Fruit fly (Drosophila melanogaster) whole organism, prepupa: Measurements from ENCODE around the gene CG7149.
"Not testable (repeated sequence)": the region's sequence is repeated elsewhere in the genome, so short reads cannot be mapped to it uniquely, and the experiment has no call there.

Experiments used
- CG10631 ChIP-seq: fragments of 200-800 bp; sonication (Bioruptor generic); optimal IDR thresholded peaks from 2 replicates; lab custom pipeline; 2016; ENCODE audit warnings: missing biosample characterization, missing genetic modification characterization
- CG10669 ChIP-seq: fragments of 200-800 bp; sonication (Bioruptor generic); optimal IDR thresholded peaks from 3 replicates; lab custom pipeline; 2018; ENCODE audit warnings: missing biosample characterization, mild to moderate bottlenecking, missing genetic modification characterization, moderate library complexity
- CG11902 ChIP-seq: fragments of 200-800 bp; sonication (Bioruptor generic); optimal IDR thresholded peaks from 3 replicates; lab custom pipeline; 2016; ENCODE audit warnings: missing biosample characterization, missing genetic modification characterization
- CG15336 ChIP-seq: fragments of 200-800 bp; sonication (Bioruptor generic); IDR thresholded peaks from 2 replicates; pipeline ENCODE4 v1.3.6; 2022; ENCODE audit warnings: missing biosample characterization, missing genetic modification characterization
- CG31627 ChIP-seq: fragments of 200-800 bp; sonication (Bioruptor generic); optimal IDR thresholded peaks from 3 replicates; lab custom pipeline; 2016; ENCODE audit warnings: missing biosample characterization, missing genetic modification characterization
- CG3919 ChIP-seq: fragments of 200-800 bp; sonication (Bioruptor generic); optimal IDR thresholded peaks from 3 replicates; lab custom pipeline; 2016; ENCODE audit warnings: missing biosample characterization, missing genetic modification characterization
- CG6792 ChIP-seq: fragments of 200-800 bp; sonication (Bioruptor generic); optimal IDR thresholded peaks from 3 replicates; lab custom pipeline; 2016; ENCODE audit warnings: missing biosample characterization, missing genetic modification characterization
- CG8319 ChIP-seq: fragments of 200-800 bp; sonication (Bioruptor generic); optimal IDR thresholded peaks from 3 replicates; lab custom pipeline; 2016; ENCODE audit warnings: missing biosample characterization, missing genetic modification characterization
- Lpt ChIP-seq: fragments of 200-800 bp; sonication (Bioruptor generic); optimal IDR thresholded peaks from 3 replicates; lab custom pipeline; 2016; ENCODE audit warnings: missing biosample characterization, missing genetic modification characterization
- Smox ChIP-seq: fragments of 200-800 bp; sonication (Bioruptor generic); optimal IDR thresholded peaks from 3 replicates; lab custom pipeline; 2016; ENCODE audit warnings: missing biosample characterization, missing genetic modification characterization
- Sox14 ChIP-seq: fragments of 200-800 bp; sonication (Bioruptor generic); optimal IDR thresholded peaks from 3 replicates; lab custom pipeline; 2016; ENCODE audit warnings: missing biosample characterization, missing genetic modification characterization
- Sox15 ChIP-seq: fragments of 200-800 bp; sonication (Bioruptor generic); optimal IDR thresholded peaks from 3 replicates; lab custom pipeline; 2016; ENCODE audit warnings: missing biosample characterization, missing genetic modification characterization
- salr ChIP-seq, 2 experiments: fragments of 200-800 bp; sonication (Bioruptor generic); optimal IDR thresholded peaks; 3 replicates each; lab custom pipeline; 2016 to 2018; ENCODE audit warnings: missing biosample characterization in 2 of 2, missing genetic modification characterization in 2 of 2, mild to moderate bottlenecking in 1 of 2
- vri ChIP-seq: fragments of 200-800 bp; sonication (Bioruptor generic); optimal IDR thresholded peaks from 3 replicates; lab custom pipeline; 2016; ENCODE audit warnings: missing biosample characterization, mild to moderate bottlenecking, missing genetic modification characterization

The CG7149 gene

DNA sequence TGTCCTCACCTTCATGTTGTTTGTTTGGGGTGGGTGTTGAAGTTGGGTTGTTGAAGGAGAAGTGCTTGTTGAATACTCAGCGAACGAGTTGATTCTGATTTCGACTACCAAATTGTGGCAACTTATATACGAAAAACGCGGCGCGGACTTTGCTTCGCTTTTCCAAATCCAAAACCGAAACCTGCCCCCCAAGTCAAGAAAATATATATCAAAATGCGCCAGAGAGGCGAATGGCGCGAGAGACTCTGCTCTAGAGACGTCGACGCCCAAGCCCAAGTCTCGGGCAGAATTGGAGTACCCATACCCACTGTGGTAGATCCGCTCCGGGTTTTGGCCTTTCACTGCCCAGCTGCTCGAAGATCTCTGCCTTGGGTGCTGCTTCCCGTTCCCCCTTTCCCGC is 45.6 kb downstream of the CG7149 start, which contains the start of gene CG7214:
CG7214 (minus strand) TSS at position 101 of the 400 bp plus-strand sequence.
- no peak for TF ChIP-seq CG10669 (GFP tag; lab: Kevin White, UChicago)
- no peak for TF ChIP-seq CG15336
- TF ChIP-seq Smox (GFP tag; lab: Kevin White, UChicago): no peak

DNA sequence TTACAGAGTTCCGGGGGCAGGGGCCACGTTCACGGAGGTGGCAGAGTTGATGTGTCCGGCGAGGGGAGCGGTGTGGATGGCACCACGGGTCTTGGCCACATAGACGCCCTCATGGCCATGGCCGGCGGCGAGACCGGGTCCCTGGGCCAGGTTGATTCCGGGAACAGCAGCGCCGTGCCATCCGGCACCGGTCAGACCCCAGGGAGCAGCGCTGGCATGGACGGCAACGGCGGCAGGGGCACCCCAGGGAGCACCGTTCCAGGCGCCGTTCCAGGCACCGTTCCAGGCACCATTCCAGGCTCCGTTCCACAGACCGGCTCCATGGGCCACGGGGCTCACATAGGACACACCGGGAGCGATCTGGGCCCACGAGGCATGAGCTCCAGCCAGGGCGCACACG is 46.1 kb downstream of the CG7149 start:
- TF ChIP-seq Sox15 (GFP tag; lab: Kevin White, UChicago) (no peak), CG6792 (no peak), CG3919 (no peak), CG11902 (GFP tag; lab: Kevin White, UChicago) (no peak), CG31627 (GFP tag; lab: Kevin White, UChicago) (no peak), CG8319 (GFP tag; lab: Kevin White, UChicago) (no peak)

DNA sequence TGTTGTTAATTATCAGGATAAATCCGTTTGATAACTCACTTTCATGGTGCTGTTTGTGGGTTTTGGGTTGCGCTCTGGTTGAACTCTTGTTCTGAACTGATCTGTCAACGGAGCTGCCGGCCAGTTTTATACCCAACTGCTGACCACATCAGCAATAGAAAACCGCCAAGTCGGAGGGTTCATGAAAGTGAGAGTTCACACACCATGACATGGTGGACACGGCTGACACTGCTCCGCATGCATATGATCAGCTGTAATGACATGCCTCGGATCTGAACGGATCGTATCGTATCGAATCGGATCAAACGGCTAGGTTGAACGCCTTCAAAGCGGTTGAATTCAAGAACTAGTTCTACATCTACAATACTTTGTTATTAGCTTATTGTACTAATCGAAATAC is 48.9 kb downstream of the CG7149 start, which contains the start of gene Acp1:
Acp1 (minus strand) TSS at position 101 of the 400 bp plus-strand sequence.
- TF ChIP-seq CG10631 (no peak), vri (GFP tag; lab: Kevin White, UChicago) (no peak), salr (GFP tag; optimal IDR thresholded peaks at IDR 0.05; lab: Kevin White, UChicago) (no peak)

DNA sequence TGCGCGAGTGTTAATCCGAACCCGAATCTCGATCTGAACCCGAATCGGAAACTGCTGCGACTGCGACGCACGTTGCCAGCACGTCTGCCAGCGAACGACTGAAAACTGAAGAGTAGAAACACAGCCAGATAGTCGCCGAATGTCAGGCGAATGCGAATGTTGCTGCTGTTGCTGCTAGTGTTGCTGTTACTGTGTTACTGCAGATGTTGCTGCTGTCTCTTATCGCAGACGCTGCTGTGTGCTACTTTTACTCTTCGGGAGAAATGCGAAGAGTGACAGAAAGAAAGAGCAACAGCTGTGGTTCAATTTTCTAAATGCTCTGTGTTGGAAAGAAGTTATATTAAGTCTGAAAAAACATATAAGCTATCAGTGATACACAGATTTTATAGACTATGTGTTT is 51.6 kb downstream of the CG7149 start, which contains the start of gene CG31904:
CG31904 (minus strand) TSS at position 101 of the 400 bp plus-strand sequence.
- TF ChIP-seq Sox14, Lpt, CG31627 (GFP tag; lab: Kevin White, UChicago): not testable (repeated sequence)
